Fruit fly (Drosophila melanogaster): ENCODE results near the gene ouib.

DNA sequence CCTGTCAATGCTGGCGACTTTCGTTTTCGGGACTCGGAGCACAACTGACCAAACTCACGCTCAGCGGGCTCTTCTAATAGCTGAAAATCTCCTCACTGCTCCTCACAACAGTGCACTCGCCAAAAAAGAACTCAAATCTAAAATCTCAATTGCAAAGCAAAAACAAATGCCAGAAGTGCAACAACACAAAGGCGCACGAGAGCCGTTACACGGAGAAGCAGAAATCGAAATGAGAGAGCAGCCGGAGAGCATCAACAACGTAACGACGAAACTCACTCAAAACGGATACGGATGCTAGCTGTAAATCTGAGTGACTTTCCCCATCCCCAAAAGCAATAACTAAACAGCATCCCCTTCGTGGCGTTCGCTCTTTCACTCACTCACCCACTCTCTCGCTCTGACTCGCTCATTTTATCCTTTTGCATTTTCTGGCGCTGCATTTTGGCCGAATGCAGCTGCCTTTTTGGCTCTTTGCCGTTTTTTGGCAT is 27.5 kb upstream of the ouib start, which contains the start of gene hb:
- TF ChIP-seq Dll (optimal IDR thresholded peaks at IDR 0.05) (no peak), CG8478 (optimal IDR thresholded peaks at IDR 0.05) (no peak), psq (optimal IDR thresholded peaks at IDR 0.05) (no peak), pan (optimal IDR thresholded peaks at IDR 0.05) (no peak), EcR (GFP tag; optimal IDR thresholded peaks at IDR 0.05) (no peak), usp (GFP tag; optimal IDR thresholded peaks at IDR 0.05) (no peak)

Data from whole organism.